Fruit fly (Drosophila melanogaster): ENCODE results near the gene CG7557.

DNA sequence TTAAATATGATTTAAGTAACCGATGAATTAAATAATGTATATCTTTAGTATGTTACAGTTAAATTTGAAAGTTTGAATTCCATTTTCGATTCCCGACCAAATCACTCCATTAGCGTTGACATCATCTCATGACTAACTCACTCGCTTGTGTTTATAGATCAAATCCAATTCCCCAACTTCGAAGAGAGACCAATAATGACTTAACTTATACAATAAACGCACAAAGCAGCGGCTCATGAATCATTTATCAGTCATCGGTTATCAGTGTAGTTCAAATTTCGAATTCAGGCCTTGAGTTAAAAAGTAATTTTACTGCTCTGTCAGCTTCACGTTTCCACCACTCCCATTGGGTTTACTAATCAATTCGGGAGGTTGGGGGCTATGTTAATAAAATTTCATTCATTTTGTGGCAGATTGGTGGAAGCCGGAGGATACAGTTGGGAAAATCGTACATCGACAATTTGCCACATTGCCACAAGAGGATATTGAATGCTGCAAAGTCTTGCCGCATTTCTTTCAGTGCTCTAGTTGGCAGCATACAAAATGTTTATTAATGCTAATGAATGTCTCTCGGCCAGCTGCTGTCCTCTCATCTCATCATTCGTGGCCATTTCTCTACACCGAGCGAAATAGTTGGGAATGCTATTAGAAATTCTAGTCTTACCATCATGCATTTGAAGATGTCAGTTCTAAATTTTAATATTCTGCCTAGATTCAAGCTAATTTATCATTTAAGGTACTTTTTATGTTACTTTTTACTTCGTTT is 36.5 kb upstream of the CG7557 start:
- TF ChIP-seq Myc (optimal IDR thresholded peaks at IDR 0.05) (no peak), h (optimal IDR thresholded peaks at IDR 0.05) (no peak), psq (optimal IDR thresholded peaks at IDR 0.05) (no peak), insv (optimal IDR thresholded peaks at IDR 0.05) (no peak), Sin3A (optimal IDR thresholded peaks at IDR 0.05) (no peak)

Measured in Kc167 (cell line).